Worm (Caenorhabditis elegans): ENCODE data around the gene C03B1.6.

The C03B1.6 gene

ce11 chrX:6333998-6334397 lies 16.1 kb upstream of the C03B1.6 start, which contains the start of gene col-171:
TSS of gene col-171 (plus strand) at chrX:6334298.
- TF ChIP-seq med-1 (GFP tag; optimal IDR thresholded peaks at IDR 0.05; ENCODE audit: insufficient read depth) = no peak
- no peak for TF ChIP-seq tab-1 (GFP tag; IDR thresholded peaks at IDR 0.05)
- TF ChIP-seq ztf-23 (GFP tag; IDR thresholded peaks at IDR 0.05) = no peak
- TF ChIP-seq klf-2 (GFP tag; conservative IDR thresholded peaks at IDR 0.05) = no peak
- no peak for TF ChIP-seq ref-1 (GFP tag; conservative IDR thresholded peaks at IDR 0.05)
- no peak for TF ChIP-seq ztf-29 (GFP tag; IDR thresholded peaks at IDR 0.05)
- no peak for TF ChIP-seq cog-1 (tag; optimal IDR thresholded peaks at IDR 0.05)
- no peak for TF ChIP-seq flt-1 (GFP tag; IDR thresholded peaks at IDR 0.05)
- no peak for TF ChIP-seq T22C8.4 (GFP tag; IDR thresholded peaks at IDR 0.05)

- TF ChIP-seq klf-2 (GFP tag; conservative IDR thresholded peaks at IDR 0.05) = no peak
- no peak for TF ChIP-seq cog-1 (tag; optimal IDR thresholded peaks at IDR 0.05)
- no peak for TF ChIP-seq ref-1 (GFP tag; conservative IDR thresholded peaks at IDR 0.05)
- no peak for TF ChIP-seq ztf-29 (GFP tag; IDR thresholded peaks at IDR 0.05)
- no peak for TF ChIP-seq ztf-23 (GFP tag; IDR thresholded peaks at IDR 0.05)
- TF ChIP-seq med-1 (GFP tag; optimal IDR thresholded peaks at IDR 0.05; ENCODE audit: insufficient read depth) = no peak
- TF ChIP-seq T22C8.4 (GFP tag; IDR thresholded peaks at IDR 0.05) = no peak
- no peak for TF ChIP-seq flt-1 (GFP tag; IDR thresholded peaks at IDR 0.05)
- TF ChIP-seq tab-1 (GFP tag; IDR thresholded peaks at IDR 0.05) = no peak
Measured at ce11 chrX:6334602-6335001, 15.5 kb upstream of the C03B1.6 start.

- no peak for TF ChIP-seq klf-2 (GFP tag; conservative IDR thresholded peaks at IDR 0.05)
- TF ChIP-seq ref-1 (GFP tag; conservative IDR thresholded peaks at IDR 0.05) = no peak
- no peak for TF ChIP-seq tab-1 (GFP tag; IDR thresholded peaks at IDR 0.05)
- no peak for TF ChIP-seq ztf-23 (GFP tag; IDR thresholded peaks at IDR 0.05)
- no peak for TF ChIP-seq cog-1 (tag; optimal IDR thresholded peaks at IDR 0.05)
- no peak for TF ChIP-seq flt-1 (GFP tag; IDR thresholded peaks at IDR 0.05)
- TF ChIP-seq ztf-29 (GFP tag; IDR thresholded peaks at IDR 0.05) = no peak
- TF ChIP-seq med-1 (GFP tag; optimal IDR thresholded peaks at IDR 0.05; ENCODE audit: insufficient read depth) = no peak
- no peak for TF ChIP-seq T22C8.4 (GFP tag; IDR thresholded peaks at IDR 0.05)
Measured at ce11 chrX:6337338-6337737, 12.8 kb upstream of the C03B1.6 start.

- TF ChIP-seq ref-1 (GFP tag; conservative IDR thresholded peaks at IDR 0.05) (no peak), ztf-23 (GFP tag; IDR thresholded peaks at IDR 0.05) (no peak)
Measured at ce11 chrX:6337951-6338350, 12.2 kb upstream of the C03B1.6 start, which contains the start of gene C03B1.13. TSS of gene C03B1.13 (minus strand) at chrX:6338051.

- TF ChIP-seq klf-2 (GFP tag; conservative IDR thresholded peaks at IDR 0.05) (no peak), med-1 (GFP tag; optimal IDR thresholded peaks at IDR 0.05; ENCODE audit: insufficient read depth) (no peak), T22C8.4 (GFP tag; IDR thresholded peaks at IDR 0.05) (no peak), cog-1 (tag; optimal IDR thresholded peaks at IDR 0.05) (no peak), ref-1 (GFP tag; conservative IDR thresholded peaks at IDR 0.05) (no peak), ztf-23 (GFP tag; IDR thresholded peaks at IDR 0.05) (no peak), tab-1 (GFP tag; IDR thresholded peaks at IDR 0.05) (no peak), ztf-29 (GFP tag; IDR thresholded peaks at IDR 0.05) (no peak), flt-1 (GFP tag; IDR thresholded peaks at IDR 0.05) (no peak)
Measured at ce11 chrX:6338446-6338845, 11.7 kb upstream of the C03B1.6 start.

ce11 chrX:6341513-6341912 lies 8.6 kb upstream of the C03B1.6 start, which contains the start of gene C03B1.7:
TSS of gene C03B1.7 (plus strand) at chrX:6341813.
- TF ChIP-seq med-1 (GFP tag; optimal IDR thresholded peaks at IDR 0.05; ENCODE audit: insufficient read depth) (no peak), flt-1 (GFP tag; IDR thresholded peaks at IDR 0.05) (no peak), klf-2 (GFP tag; conservative IDR thresholded peaks at IDR 0.05) (no peak), tab-1 (GFP tag; IDR thresholded peaks at IDR 0.05) (no peak), ztf-29 (GFP tag; IDR thresholded peaks at IDR 0.05) (no peak), ztf-23 (GFP tag; IDR thresholded peaks at IDR 0.05) (no peak), ref-1 (GFP tag; conservative IDR thresholded peaks at IDR 0.05) (no peak), cog-1 (tag; optimal IDR thresholded peaks at IDR 0.05) (no peak), T22C8.4 (GFP tag; IDR thresholded peaks at IDR 0.05) (no peak)

ce11 chrX:6345785-6346184 lies 4.3 kb upstream of the C03B1.6 start:
- no peak for TF ChIP-seq tab-1 (GFP tag; IDR thresholded peaks at IDR 0.05)
- no peak for TF ChIP-seq klf-2 (GFP tag; conservative IDR thresholded peaks at IDR 0.05)
- TF ChIP-seq T22C8.4 (GFP tag; IDR thresholded peaks at IDR 0.05) = no peak
- TF ChIP-seq med-1 (GFP tag; optimal IDR thresholded peaks at IDR 0.05; ENCODE audit: insufficient read depth) = no peak
- TF ChIP-seq ztf-23 (GFP tag; IDR thresholded peaks at IDR 0.05) = no peak
- no peak for TF ChIP-seq ref-1 (GFP tag; conservative IDR thresholded peaks at IDR 0.05)
- TF ChIP-seq flt-1 (GFP tag; IDR thresholded peaks at IDR 0.05) = no peak
- TF ChIP-seq ztf-29 (GFP tag; IDR thresholded peaks at IDR 0.05) = no peak
- TF ChIP-seq cog-1 (tag; optimal IDR thresholded peaks at IDR 0.05) = no peak

ce11 chrX:6347013-6347412 lies 3.1 kb upstream of the C03B1.6 start, which contains the start of gene C03B1.9:
TSS of gene C03B1.9 (minus strand) at chrX:6347113.
- TF ChIP-seq ref-1 (GFP tag; conservative IDR thresholded peaks at IDR 0.05) (no peak), klf-2 (GFP tag; conservative IDR thresholded peaks at IDR 0.05) (no peak), tab-1 (GFP tag; IDR thresholded peaks at IDR 0.05) (no peak), med-1 (GFP tag; optimal IDR thresholded peaks at IDR 0.05; ENCODE audit: insufficient read depth) (no peak), flt-1 (GFP tag; IDR thresholded peaks at IDR 0.05) (no peak), cog-1 (tag; optimal IDR thresholded peaks at IDR 0.05) (no peak), T22C8.4 (GFP tag; IDR thresholded peaks at IDR 0.05) (no peak), ztf-23 (GFP tag; IDR thresholded peaks at IDR 0.05) (no peak), ztf-29 (GFP tag; IDR thresholded peaks at IDR 0.05) (no peak)

ce11 chrX:6353763-6354162 lies 3.6 kb downstream of the C03B1.6 start:
- TF ChIP-seq tab-1 (GFP tag; IDR thresholded peaks at IDR 0.05) (no peak), flt-1 (GFP tag; IDR thresholded peaks at IDR 0.05) (no peak), ztf-23 (GFP tag; IDR thresholded peaks at IDR 0.05) (no peak), cog-1 (tag; optimal IDR thresholded peaks at IDR 0.05) (no peak), ref-1 (GFP tag; conservative IDR thresholded peaks at IDR 0.05) (no peak), med-1 (GFP tag; optimal IDR thresholded peaks at IDR 0.05; ENCODE audit: insufficient read depth) (no peak), klf-2 (GFP tag; conservative IDR thresholded peaks at IDR 0.05) (no peak), ztf-29 (GFP tag; IDR thresholded peaks at IDR 0.05) (no peak), T22C8.4 (GFP tag; IDR thresholded peaks at IDR 0.05) (no peak)
